Worm (Caenorhabditis elegans): ENCODE data around the gene C04G6.11.

DNA sequence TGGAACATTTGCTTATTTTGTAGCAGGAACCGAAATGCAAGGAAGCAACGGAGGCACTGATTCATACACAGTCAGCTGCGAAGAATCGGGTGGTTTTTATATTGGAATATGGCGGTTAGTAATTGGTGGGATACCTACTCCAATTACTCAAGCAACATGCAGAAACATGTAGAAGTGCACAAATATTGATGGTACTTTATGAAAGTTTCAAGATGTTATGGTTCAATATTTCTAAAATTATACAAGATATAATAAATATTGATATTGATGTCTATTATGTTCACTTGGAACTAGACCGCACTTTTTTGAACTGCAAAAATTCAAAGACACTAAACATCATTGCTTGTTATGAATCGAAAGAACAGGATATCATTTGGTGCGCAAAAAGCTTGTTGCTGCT, 9.7 kb downstream of the C04G6.11 start, which contains the start of gene C04G6.13:
- TF ChIP-seq him-1 (tag; optimal IDR thresholded peaks at IDR 0.05), result no peak
- no peak for TF ChIP-seq dao-5 (tag; optimal IDR thresholded peaks at IDR 0.05)
